ENCODE assay signal across 1 worm cellular context in the genomic region with DNA sequence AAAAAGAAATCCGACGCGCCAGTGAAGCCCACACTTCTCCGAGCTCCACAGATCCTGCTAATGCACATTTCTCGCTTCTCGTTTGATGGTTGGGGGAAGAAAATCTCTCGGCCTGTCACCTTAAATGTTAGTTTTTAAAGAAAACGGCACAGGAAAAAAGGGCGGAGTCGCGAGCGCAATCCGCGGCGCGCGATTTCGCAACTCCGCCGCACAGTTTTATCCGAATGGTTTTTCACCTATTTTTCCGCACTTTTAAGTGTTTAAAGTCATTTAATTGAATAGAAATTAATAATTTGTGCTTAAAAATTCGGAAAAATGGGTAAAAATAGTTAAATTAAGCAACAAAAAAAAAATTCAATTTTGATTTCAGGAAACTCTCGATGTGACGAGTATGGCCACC.
TF ChIP-seq lines count a peak whose summit lies in the region.

No protein-coding gene starts in this region.

TF ChIP-seq in whole organism, L4 larva, 104 proteins besides CTCF, POLR2A, EP300 and RAD21 (continued from another document):
- TF ChIP-seq lin-1 (GFP tag; IDR thresholded peaks at IDR 0.05; lab: Robert Waterston, UW) (no peak), nhr-48 (tag; optimal IDR thresholded peaks at IDR 0.05; lab: Kevin White, UChicago) (no peak)
